Fruit fly (Drosophila melanogaster) whole organism, embryonic: ENCODE data around the gene CG10317.

Source experiments
- ATbp ChIP-seq: fragments of 200-800 bp; sonication (Bioruptor generic); optimal IDR thresholded peaks from 2 replicates; lab custom pipeline; 2017; ENCODE audit warnings: missing biosample characterization, mild to moderate bottlenecking, missing genetic modification characterization, missing genetic modification reagents
- Abd-B ChIP-seq: fragments of 200-800 bp; sonication (Bioruptor generic); optimal IDR thresholded peaks from 2 replicates; lab custom pipeline; 2018; ENCODE audit warnings: missing biosample characterization, mild to moderate bottlenecking, missing genetic modification characterization, moderate library complexity
- Antp ChIP-seq: fragments of 200-800 bp; sonication (Bioruptor generic); optimal IDR thresholded peaks from 3 replicates; lab custom pipeline; 2016; ENCODE audit warnings: missing biosample characterization, missing genetic modification characterization
- Atf6 ChIP-seq: fragments of 200-800 bp; sonication (Bioruptor generic); IDR thresholded peaks from 2 replicates; pipeline ENCODE4 v1.3.6; 2022; ENCODE audit warnings: missing biosample characterization, missing genetic modification characterization
- C15 ChIP-seq: fragments of 200-800 bp; sonication (Bioruptor generic); IDR thresholded peaks from 3 replicates; pipeline ENCODE4 v1.3.6; 2022; ENCODE audit warnings: missing biosample characterization, missing genetic modification characterization
- CG10274 ChIP-seq: fragments of 200-800 bp; sonication (Bioruptor generic); optimal IDR thresholded peaks from 3 replicates; lab custom pipeline; 2017; ENCODE audit warnings: missing biosample characterization, mild to moderate bottlenecking, missing genetic modification characterization
- CG10543 ChIP-seq: fragments of 200-800 bp; sonication (Bioruptor generic); optimal IDR thresholded peaks from 3 replicates; lab custom pipeline; 2017; ENCODE audit warnings: missing biosample characterization, mild to moderate bottlenecking, missing genetic modification characterization, moderate library complexity
- CG10959 ChIP-seq: fragments of 200-800 bp; sonication (Bioruptor generic); IDR thresholded peaks from 2 replicates; pipeline ENCODE4 v1.3.6; 2022; ENCODE audit warnings: missing biosample characterization, missing genetic modification characterization
- CG11085 ChIP-seq: fragments of 200-800 bp; sonication (Bioruptor generic); IDR thresholded peaks from 2 replicates; pipeline ENCODE4 v1.3.6; 2022; ENCODE audit warnings: missing biosample characterization, missing genetic modification characterization
- CG11398 ChIP-seq: fragments of 200-800 bp; sonication (Bioruptor generic); optimal IDR thresholded peaks from 2 replicates; lab custom pipeline; 2016; ENCODE audit warnings: missing biosample characterization, missing genetic modification characterization
- CG12942 ChIP-seq: fragments of 200-800 bp; sonication (Bioruptor generic); optimal IDR thresholded peaks from 3 replicates; lab custom pipeline; 2016; ENCODE audit warnings: missing biosample characterization, missing genetic modification characterization
- CG15479 ChIP-seq: fragments of 200-800 bp; sonication (Bioruptor generic); optimal IDR thresholded peaks from 3 replicates; lab custom pipeline; 2019; ENCODE audit warnings: missing biosample characterization, mild to moderate bottlenecking, missing genetic modification characterization, moderate library complexity
- CG16779 ChIP-seq: fragments of 200-800 bp; sonication (Bioruptor generic); IDR thresholded peaks from 2 replicates; pipeline ENCODE4 v1.3.6; 2022; ENCODE audit warnings: missing biosample characterization, missing genetic modification characterization
- CG17186 ChIP-seq: fragments of 200-800 bp; sonication (Bioruptor generic); optimal IDR thresholded peaks from 3 replicates; lab custom pipeline; 2017; ENCODE audit warnings: missing biosample characterization, missing genetic modification reagents, missing genetic modification characterization
- CG2202 ChIP-seq: fragments of 200-800 bp; sonication (Bioruptor generic); optimal IDR thresholded peaks from 2 replicates; lab custom pipeline; 2018; ENCODE audit warnings: missing biosample characterization, mild to moderate bottlenecking, missing genetic modification characterization
- CG3281 ChIP-seq: fragments of 200-800 bp; sonication (Bioruptor generic); optimal IDR thresholded peaks from 3 replicates; lab custom pipeline; 2017; ENCODE audit warnings: missing biosample characterization, mild to moderate bottlenecking, missing genetic modification characterization
- CG34376 ChIP-seq: fragments of 200-800 bp; sonication (Bioruptor generic); optimal IDR thresholded peaks from 2 replicates; lab custom pipeline; 2018; ENCODE audit warnings: missing biosample characterization, mild to moderate bottlenecking, missing genetic modification characterization
- CG4424 ChIP-seq: fragments of 200-800 bp; sonication (Bioruptor generic); optimal IDR thresholded peaks from 3 replicates; lab custom pipeline; 2016; ENCODE audit warnings: missing biosample characterization, missing genetic modification characterization
- CG6272 ChIP-seq: fragments of 200-800 bp; sonication (Bioruptor generic); IDR thresholded peaks from 2 replicates; pipeline ENCODE4 v1.3.6; 2022; ENCODE audit warnings: missing biosample characterization, missing genetic modification characterization
- CG6654 ChIP-seq: fragments of 200-800 bp; sonication (Bioruptor generic); optimal IDR thresholded peaks from 2 replicates; lab custom pipeline; 2017; ENCODE audit warnings: missing biosample characterization, mild to moderate bottlenecking, missing genetic modification characterization
- CG7372 ChIP-seq: fragments of 200-800 bp; sonication (Bioruptor generic); IDR thresholded peaks from 2 replicates; pipeline ENCODE4 v1.3.6; 2022; ENCODE audit warnings: missing biosample characterization, missing genetic modification characterization
- CG8290 ChIP-seq, 3 experiments: fragments of 200-800 bp; sonication (Bioruptor generic); optimal IDR thresholded peaks; 2 replicates each; lab custom pipeline; 2016 to 2019; ENCODE audit warnings: missing biosample characterization in 3 of 3, missing genetic modification characterization in 3 of 3, mild to moderate bottlenecking in 2 of 3, moderate library complexity in 1 of 3
- CG9437 ChIP-seq: fragments of 200-800 bp; sonication (Bioruptor generic); optimal IDR thresholded peaks from 2 replicates; lab custom pipeline; 2018; ENCODE audit warnings: missing biosample characterization, mild to moderate bottlenecking, missing genetic modification characterization
- D19A ChIP-seq: fragments of 200-800 bp; optimal IDR thresholded peaks from 3 replicates; lab custom pipeline; 2019; ENCODE audit warnings: missing biosample characterization, mild to moderate bottlenecking, missing genetic modification characterization, moderate library complexity
- Deaf1 ChIP-seq: fragments of 200-800 bp; optimal IDR thresholded peaks from 3 replicates; lab custom pipeline; 2019; ENCODE audit warnings: missing biosample characterization, mild to moderate bottlenecking, missing genetic modification characterization, moderate library complexity
- Hr39 ChIP-seq: fragments of >200 bp; optimal IDR thresholded peaks from 2 replicates; lab custom pipeline; 2017
- Lpt ChIP-seq: fragments of >200 bp; optimal IDR thresholded peaks from 2 replicates; lab custom pipeline; 2018; ENCODE audit warnings: missing biosample characterization, missing genetic modification characterization
- MTF-1 ChIP-seq: fragments of 200-800 bp; sonication (Bioruptor generic); optimal IDR thresholded peaks from 2 replicates; lab custom pipeline; 2018; ENCODE audit warnings: missing biosample characterization, mild to moderate bottlenecking, missing genetic modification characterization, borderline replicate concordance
- NC2α ChIP-seq: fragments of 200-800 bp; sonication (Bioruptor generic); optimal IDR thresholded peaks from 2 replicates; lab custom pipeline; 2016; ENCODE audit warnings: missing biosample characterization, missing genetic modification characterization
- Nf-YC ChIP-seq: fragments of 200-800 bp; optimal IDR thresholded peaks from 3 replicates; lab custom pipeline; 2019; ENCODE audit warnings: missing biosample characterization, mild to moderate bottlenecking, missing genetic modification characterization, moderate library complexity
- NfI ChIP-seq: fragments of 200-800 bp; sonication (Bioruptor generic); optimal IDR thresholded peaks from 3 replicates; lab custom pipeline; 2018; ENCODE audit warnings: missing biosample characterization, mild to moderate bottlenecking, missing genetic modification characterization, moderate library complexity
- Opbp ChIP-seq: fragments of 200-800 bp; sonication (Bioruptor generic); IDR thresholded peaks from 3 replicates; pipeline ENCODE4 v1.3.6; 2022; ENCODE audit warnings: missing biosample characterization, missing genetic modification characterization; ENCODE audit not compliant: partially characterized antibody
- Poxn ChIP-seq: fragments of 200-800 bp; sonication (Bioruptor generic); IDR thresholded peaks from 2 replicates; pipeline ENCODE4 v1.3.6; 2022; ENCODE audit warnings: missing biosample characterization, missing genetic modification characterization
- Scr ChIP-seq: fragments of 200-800 bp; sonication (Bioruptor generic); IDR thresholded peaks from 2 replicates; pipeline ENCODE4 v1.3.6; 2022; ENCODE audit warnings: missing biosample characterization, missing genetic modification characterization; ENCODE audit not compliant: partially characterized antibody
- bab2 ChIP-seq: fragments of 200-800 bp; sonication (Bioruptor generic); optimal IDR thresholded peaks from 2 replicates; lab custom pipeline; 2016; ENCODE audit warnings: missing biosample characterization, missing genetic modification characterization
- bigmax ChIP-seq: fragments of 200-800 bp; sonication (Bioruptor generic); optimal IDR thresholded peaks from 2 replicates; lab custom pipeline; 2018; ENCODE audit warnings: missing biosample characterization, mild to moderate bottlenecking, missing genetic modification characterization
- ci ChIP-seq: fragments of 200-800 bp; sonication (Bioruptor generic); IDR thresholded peaks from 3 replicates; pipeline ENCODE4 v1.3.6; 2022; ENCODE audit warnings: missing biosample characterization, missing genetic modification characterization
- da ChIP-seq: fragments of 200-800 bp; sonication (Bioruptor generic); optimal IDR thresholded peaks from 2 replicates; lab custom pipeline; 2016; ENCODE audit warnings: missing biosample characterization, missing genetic modification characterization
- grn ChIP-seq: fragments of 200-800 bp; sonication (Bioruptor generic); optimal IDR thresholded peaks from 3 replicates; lab custom pipeline; 2017; ENCODE audit warnings: missing biosample characterization, missing genetic modification characterization
- kni ChIP-seq: fragments of 200-800 bp; sonication (Bioruptor generic); optimal IDR thresholded peaks from 3 replicates; lab custom pipeline; 2017; ENCODE audit warnings: mild to moderate bottlenecking, missing biosample characterization, missing genetic modification reagents, missing genetic modification characterization
- odd ChIP-seq: fragments of 200-800 bp; sonication (Bioruptor generic); optimal IDR thresholded peaks from 2 replicates; lab custom pipeline; 2017; ENCODE audit warnings: missing biosample characterization, mild to moderate bottlenecking, missing genetic modification characterization
- pan ChIP-seq, 4 experiments: fragments of >200 bp in 3 of 4; fragments of 200-800 bp in 1 of 4; sonication (Bioruptor generic) in 1 of 4; optimal IDR thresholded peaks in 3 of 4; IDR thresholded peaks in 1 of 4; 2 replicates each; pipeline versions ENCODE4 v1.3.6 to Lab custom; 2017 to 2022; ENCODE audit warnings: missing biosample characterization in 2 of 4, missing genetic modification characterization in 2 of 4, mixed read lengths in 1 of 4
- pb ChIP-seq: fragments of 200-800 bp; sonication (Bioruptor generic); optimal IDR thresholded peaks from 3 replicates; lab custom pipeline; 2016; ENCODE audit warnings: missing biosample characterization, missing genetic modification characterization
- pfk ChIP-seq: fragments of 200-800 bp; sonication (Bioruptor generic); optimal IDR thresholded peaks from 2 replicates; lab custom pipeline; 2018; ENCODE audit warnings: missing biosample characterization, mild to moderate bottlenecking, missing genetic modification characterization, moderate library complexity
- pho ChIP-seq: fragments of 200-800 bp; sonication (Bioruptor generic); optimal IDR thresholded peaks from 2 replicates; lab custom pipeline; 2016; ENCODE audit warnings: missing biosample characterization, missing genetic modification characterization
- phol ChIP-seq: fragments of 200-800 bp; sonication (Bioruptor generic); optimal IDR thresholded peaks from 3 replicates; lab custom pipeline; 2018; ENCODE audit warnings: missing biosample characterization, mild to moderate bottlenecking, missing genetic modification characterization, moderate library complexity
- ro ChIP-seq: fragments of 200-800 bp; sonication (Bioruptor generic); IDR thresholded peaks from 2 replicates; pipeline ENCODE4 v1.3.6; 2022; ENCODE audit warnings: missing biosample characterization, missing genetic modification characterization
- sug ChIP-seq: fragments of 200-800 bp; optimal IDR thresholded peaks from 2 replicates; lab custom pipeline; 2019; ENCODE audit warnings: missing biosample characterization, mild to moderate bottlenecking, missing genetic modification characterization, moderate library complexity
- wek ChIP-seq: fragments of 200-800 bp; sonication (Bioruptor generic); optimal IDR thresholded peaks from 3 replicates; lab custom pipeline; 2018; ENCODE audit warnings: missing biosample characterization, mild to moderate bottlenecking, missing genetic modification characterization, moderate library complexity

CG10317 gene

DNA sequence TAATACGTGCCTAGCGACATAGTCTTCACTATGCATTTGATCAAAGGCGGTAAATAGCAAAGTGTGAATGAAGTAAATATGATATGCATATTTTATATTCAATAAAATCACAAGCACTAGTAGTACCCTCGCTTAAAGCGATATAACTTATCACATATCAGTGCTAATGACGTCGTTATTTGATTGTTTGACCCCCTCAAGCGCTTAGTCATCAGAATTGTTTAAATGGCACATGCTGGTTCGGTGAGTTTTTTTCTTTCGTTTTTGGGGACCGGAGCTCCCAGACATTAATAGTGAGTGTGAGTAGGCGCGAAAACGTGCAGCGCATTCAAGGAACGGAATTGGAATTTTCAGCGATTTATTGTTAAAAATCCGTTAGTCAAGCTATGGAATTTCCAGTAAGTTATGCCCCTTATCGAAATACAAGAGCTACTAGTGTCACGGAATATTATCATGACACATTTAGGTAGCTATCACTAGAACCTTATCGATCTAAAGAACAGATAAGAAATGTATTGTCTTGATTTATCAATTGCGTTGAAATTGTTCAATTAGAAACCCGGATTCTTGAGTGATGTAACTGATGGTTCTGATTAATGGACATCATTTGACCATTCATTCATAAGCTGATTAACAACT lies 22.6 kb downstream of the CG10317 start (continued):
- TF ChIP-seq sug (tag; lab: Kevin White, UChicago) (peak; percentile 85), CG8290 (GFP tag; optimal IDR thresholded peaks at IDR 0.05; lab: Kevin White, UChicago) (no peak), CG8290 (tag; optimal IDR thresholded peaks at IDR 0.05; lab: Kevin White, UChicago) (no peak), CG16779 (GFP tag; lab: Robert Waterston, UW) (no peak), pho (no peak), D19A (tag; lab: Kevin White, UChicago) (no peak), Hr39 (lab: Kevin White, UChicago) (no peak), bigmax (GFP tag; lab: Kevin White, UChicago) (no peak), ci (0 out of 3 replicates have a peak, but pooled peaks have one; percentile 29), pfk (GFP tag; lab: Kevin White, UChicago) (no peak), da (GFP tag; lab: Kevin White, UChicago) (no peak), CG3281 (GFP tag; lab: Kevin White, UChicago) (peak; percentile 18), ATbp (GFP tag; lab: Kevin White, UChicago) (no peak), CG7372 (GFP tag; lab: Robert Waterston, UW) (no peak), C15 (GFP tag; lab: Robert Waterston, UW) (no peak), Opbp (GFP tag; lab: Robert Waterston, UW) (no peak), kni (GFP tag; lab: Kevin White, UChicago) (no peak), ro (GFP tag; lab: Robert Waterston, UW) (no peak), Nf-YC (tag; lab: Kevin White, UChicago) (no peak), CG10543 (no peak), grn (GFP tag; lab: Kevin White, UChicago) (peak; percentile 93), odd (GFP tag; lab: Kevin White, UChicago) (no peak), CG6272 (GFP tag; lab: Robert Waterston, UW) (no peak), CG17186 (GFP tag; lab: Kevin White, UChicago) (no peak), CG34376 (GFP tag; lab: Kevin White, UChicago) (peak; percentile 65), CG10274 (no peak), pan (optimal IDR thresholded peaks at IDR 0.05; lab: Kevin White, UChicago) (no peak), pan (GFP tag; optimal IDR thresholded peaks at IDR 0.05 in 1 of 2, IDR thresholded peaks at IDR 0.05 in 1 of 2) (no peak), Atf6 (GFP tag; lab: Robert Waterston, UW) (no peak), Antp (GFP tag; lab: Kevin White, UChicago) (no peak), CG15479 (GFP tag; lab: Kevin White, UChicago) (no peak)

DNA sequence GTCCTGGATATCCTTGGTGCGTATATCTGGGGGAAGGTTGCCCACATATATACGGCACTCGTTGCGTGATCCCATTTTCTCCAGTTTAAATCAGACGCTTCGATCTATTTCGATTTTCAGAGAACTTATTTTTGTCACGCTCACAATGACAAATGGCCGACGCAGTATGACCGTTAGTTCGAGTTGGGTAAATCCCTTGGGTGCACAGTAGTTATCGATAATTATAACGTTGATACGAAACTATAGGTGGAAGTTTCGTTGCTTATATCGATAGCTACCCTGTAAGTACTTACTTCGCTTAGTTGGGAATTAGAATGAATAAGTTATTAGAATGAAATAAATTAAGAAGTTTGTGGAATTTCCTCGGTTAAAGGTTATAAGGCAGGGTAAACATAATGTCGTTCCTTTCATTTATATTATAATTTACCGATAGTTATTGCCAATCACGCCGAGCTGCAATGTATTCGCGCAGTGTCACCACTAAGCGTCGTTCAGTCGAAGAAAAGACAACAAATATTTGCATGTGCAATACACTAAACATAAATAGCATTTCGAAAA lies 28.4 kb downstream of the CG10317 start, which contains the start of the genes SF2 and pad:
Gene SF2 (minus strand): TSS at position 172 of the 558 bp plus-strand sequence.
Gene pad (plus strand): TSS at position 502 of the 558 bp plus-strand sequence.
- peak; percentile 69 for TF ChIP-seq CG11085 (GFP tag; lab: Robert Waterston, UW)
- peak; percentile 98 for TF ChIP-seq phol (tag; lab: Kevin White, UChicago)
- peak; percentile 51 for TF ChIP-seq NC2α (GFP tag; lab: Kevin White, UChicago)
- TF ChIP-seq wek (GFP tag; lab: Kevin White, UChicago), result no peak
- TF ChIP-seq Lpt, result no peak
- TF ChIP-seq Poxn (GFP tag; lab: Robert Waterston, UW), result no peak; the same call in 1 of the 2 replicates
- TF ChIP-seq CG4424 (GFP tag; lab: Kevin White, UChicago), result peak; percentile 83
- TF ChIP-seq CG2202 (tag; lab: Kevin White, UChicago), result peak; percentile 59
- TF ChIP-seq Scr (GFP tag; lab: Robert Waterston, UW), result peak; percentile 98
- TF ChIP-seq CG9437 (GFP tag; lab: Kevin White, UChicago), result peak; percentile 67
- TF ChIP-seq CG10959 (GFP tag; lab: Robert Waterston, UW), result peak; percentile 48; the same call in 1 of the 2 replicates
- no peak for TF ChIP-seq CG6654 (GFP tag; lab: Kevin White, UChicago)
- TF ChIP-seq bab2 (GFP tag; lab: Kevin White, UChicago), result peak; percentile 80
- TF ChIP-seq CG12942 (GFP tag; lab: Kevin White, UChicago), result peak; percentile 78
- no peak for TF ChIP-seq pb
- TF ChIP-seq NfI, result peak; percentile 76
- peak; percentile 53 for TF ChIP-seq Deaf1 (tag; lab: Kevin White, UChicago)
- TF ChIP-seq MTF-1, result no peak
- peak; percentile 54 for TF ChIP-seq CG11398 (GFP tag; lab: Kevin White, UChicago)
- TF ChIP-seq Abd-B (GFP tag; lab: Kevin White, UChicago), result peak; percentile 84
